Worm (Caenorhabditis elegans) whole organism, dauer: ENCODE results near the gene K10C2.14.

Experiments used
- unc-62 ChIP-seq: sonication (generic microtip); optimal IDR thresholded peaks from 2 replicates; lab custom pipeline; 2017; ENCODE audit warnings: missing biosample characterization, missing genetic modification reagents, missing genetic modification characterization

Gene K10C2.14

ce11 chrX:6440464-6440863, at the start of gene K10C2.14:
K10C2.14 (minus strand) TSS chrX:6440564.
- no peak for TF ChIP-seq unc-62 (GFP tag; lab: Kevin White, UChicago)

- no peak for TF ChIP-seq unc-62 (GFP tag; lab: Kevin White, UChicago)
These were observed 44.4 kb upstream of the K10C2.14 start, which contains the start of gene gar-1 for ce11 chrX:6484780-6485179. gar-1 (minus strand) TSS chrX:6484880.

ce11 chrX:6476540-6476939, 36.2 kb upstream of the K10C2.14 start, which contains the start of gene C15B12.1:
C15B12.1 (plus strand) TSS chrX:6476810.
- TF ChIP-seq unc-62 (GFP tag; lab: Kevin White, UChicago) = no peak

ce11 chrX:6473698-6474314, 33.4 kb upstream of the K10C2.14 start, which contains the start of the genes C15B12.4 and C15B12.8:
C15B12.4 (minus strand) TSS chrX:6473748.
C15B12.8 (plus strand) TSS chrX:6474264.
- no peak for TF ChIP-seq unc-62 (GFP tag; lab: Kevin White, UChicago)

- no peak for TF ChIP-seq unc-62 (GFP tag; lab: Kevin White, UChicago)
These were observed 28.1 kb upstream of the K10C2.14 start, which contains the start of gene C15B12.9 for ce11 chrX:6468499-6468898. C15B12.9 (plus strand) TSS chrX:6468799.

ce11 chrX:6467462-6467861, 27.1 kb upstream of the K10C2.14 start, which contains the start of gene C15B12.3:
C15B12.3 (minus strand) TSS chrX:6467562.
- TF ChIP-seq unc-62 (GFP tag; lab: Kevin White, UChicago) = no peak

- no peak for TF ChIP-seq unc-62 (GFP tag; lab: Kevin White, UChicago)
These were observed 22.7 kb upstream of the K10C2.14 start, which contains the start of gene C15B12.2 for ce11 chrX:6462995-6463462. C15B12.2 (plus strand) TSS chrX:6463412.

ce11 chrX:6462479-6462878, 22.1 kb upstream of the K10C2.14 start:
- no peak for TF ChIP-seq unc-62 (GFP tag; lab: Kevin White, UChicago)

ce11 chrX:6461729-6462128, 21.4 kb upstream of the K10C2.14 start, which contains the start of gene K04E7.1:
K04E7.1 (plus strand) TSS chrX:6462029.
- TF ChIP-seq unc-62 (GFP tag; lab: Kevin White, UChicago) = no peak

- no peak for TF ChIP-seq unc-62 (GFP tag; lab: Kevin White, UChicago)
These were observed 19.8 kb upstream of the K10C2.14 start for ce11 chrX:6460123-6460522.

- TF ChIP-seq unc-62 (GFP tag; lab: Kevin White, UChicago) = no peak
These were observed 18.1 kb upstream of the K10C2.14 start for ce11 chrX:6458467-6458866.

- no peak for TF ChIP-seq unc-62 (GFP tag; lab: Kevin White, UChicago)
These were observed 17.6 kb upstream of the K10C2.14 start for ce11 chrX:6458001-6458400.

ce11 chrX:6456567-6456966, 16.2 kb upstream of the K10C2.14 start, which contains the start of gene pept-1:
pept-1 (plus strand) TSS chrX:6456872.
- no peak for TF ChIP-seq unc-62 (GFP tag; lab: Kevin White, UChicago)

- no peak for TF ChIP-seq unc-62 (GFP tag; lab: Kevin White, UChicago)
These were observed 14.8 kb upstream of the K10C2.14 start, which contains the start of gene nas-33 for ce11 chrX:6455157-6455556. nas-33 (minus strand) TSS chrX:6455257.

ce11 chrX:6450839-6451491, 10.6 kb upstream of the K10C2.14 start, which contains the start of the genes grl-6 and K10C2.6:
grl-6 (minus strand) TSS chrX:6450939.
K10C2.6 (plus strand) TSS chrX:6451441.
- TF ChIP-seq unc-62 (GFP tag; lab: Kevin White, UChicago) = no peak

ce11 chrX:6448866-6449400, 8.6 kb upstream of the K10C2.14 start, which contains the start of gene fah-1:
fah-1 (minus strand) TSS chrX:6448916.
- TF ChIP-seq unc-62 (GFP tag; lab: Kevin White, UChicago) = no peak
